Fruit fly (Drosophila melanogaster) whole organism, embryonic: Measurements from ENCODE around the gene pyd.

Source experiments
- Ada2b ChIP-seq: fragments of 200-800 bp; sonication (Bioruptor generic); IDR thresholded peaks from 2 replicates; pipeline ENCODE4 v1.3.6; 2022; ENCODE audit warnings: missing biosample characterization, missing genetic modification characterization
- Awh ChIP-seq: fragments of 200-800 bp; sonication (Bioruptor generic); IDR thresholded peaks from 2 replicates; pipeline ENCODE4, ENCODE4 v1.3.6; 2022; ENCODE audit warnings: missing biosample characterization, missing genetic modification characterization
- CG11504 ChIP-seq: fragments of 200-800 bp; sonication (Bioruptor generic); optimal IDR thresholded peaks from 3 replicates; lab custom pipeline; 2019; ENCODE audit warnings: missing biosample characterization, mild to moderate bottlenecking, missing genetic modification characterization, moderate library complexity
- CG12744 ChIP-seq: fragments of 200-800 bp; sonication (Bioruptor generic); optimal IDR thresholded peaks from 2 replicates; lab custom pipeline; 2016; ENCODE audit warnings: missing biosample characterization, missing genetic modification characterization
- CG12942 ChIP-seq: fragments of 200-800 bp; sonication (Bioruptor generic); optimal IDR thresholded peaks from 3 replicates; lab custom pipeline; 2016; ENCODE audit warnings: missing biosample characterization, missing genetic modification characterization
- CG13287 ChIP-seq: fragments of 200-800 bp; sonication (Bioruptor generic); IDR thresholded peaks from 2 replicates; pipeline ENCODE4 v1.3.6; 2022; ENCODE audit warnings: missing biosample characterization, missing genetic modification characterization; ENCODE audit not compliant: partially characterized antibody
- CG17802 ChIP-seq: fragments of 200-800 bp; sonication (Bioruptor generic); optimal IDR thresholded peaks from 2 replicates; lab custom pipeline; 2018; ENCODE audit warnings: missing biosample characterization, mild to moderate bottlenecking, missing genetic modification characterization, moderate library complexity
- CG18476 ChIP-seq: fragments of 200-800 bp; sonication (Bioruptor generic); optimal IDR thresholded peaks from 2 replicates; lab custom pipeline; 2016; ENCODE audit warnings: missing biosample characterization, mild to moderate bottlenecking, missing genetic modification characterization
- CG2116 ChIP-seq: fragments of 200-800 bp; sonication (Bioruptor generic); optimal IDR thresholded peaks from 3 replicates; lab custom pipeline; 2018; ENCODE audit warnings: missing biosample characterization, mild to moderate bottlenecking, missing genetic modification characterization
- CG2678 ChIP-seq: fragments of 200-800 bp; sonication (Bioruptor generic); optimal IDR thresholded peaks from 3 replicates; lab custom pipeline; 2019; ENCODE audit warnings: missing biosample characterization, mild to moderate bottlenecking, missing genetic modification characterization, moderate library complexity
- CG30431 ChIP-seq: fragments of 200-800 bp; sonication (Bioruptor generic); optimal IDR thresholded peaks from 2 replicates; lab custom pipeline; 2017; ENCODE audit warnings: missing biosample characterization, missing genetic modification characterization
- CG31365 ChIP-seq: fragments of 200-800 bp; sonication (Bioruptor generic); optimal IDR thresholded peaks from 2 replicates; lab custom pipeline; 2018; ENCODE audit warnings: missing biosample characterization, mild to moderate bottlenecking, missing genetic modification characterization
- CG3995 ChIP-seq: fragments of 200-800 bp; sonication (Bioruptor generic); optimal IDR thresholded peaks from 3 replicates; lab custom pipeline; 2016; ENCODE audit warnings: missing biosample characterization, missing genetic modification characterization
- CG4360 ChIP-seq: fragments of 200-800 bp; sonication (Bioruptor generic); IDR thresholded peaks from 2 replicates; pipeline ENCODE4 v1.3.6; 2022; ENCODE audit warnings: missing biosample characterization, missing genetic modification characterization
- CG4404 ChIP-seq: fragments of 200-800 bp; sonication (Bioruptor generic); IDR thresholded peaks from 2 replicates; pipeline ENCODE4 v1.3.6; 2022; ENCODE audit warnings: missing biosample characterization, missing genetic modification characterization
- CG4707 ChIP-seq: fragments of 200-800 bp; sonication (Bioruptor generic); optimal IDR thresholded peaks from 2 replicates; lab custom pipeline; 2018; ENCODE audit warnings: missing biosample characterization, mild to moderate bottlenecking, missing genetic modification characterization, moderate library complexity
- CG5245 ChIP-seq: fragments of 200-800 bp; sonication (Bioruptor generic); optimal IDR thresholded peaks from 3 replicates; lab custom pipeline; 2016; ENCODE audit warnings: missing biosample characterization, missing genetic modification characterization
- CG6272 ChIP-seq: fragments of 200-800 bp; sonication (Bioruptor generic); IDR thresholded peaks from 2 replicates; pipeline ENCODE4 v1.3.6; 2022; ENCODE audit warnings: missing biosample characterization, missing genetic modification characterization
- CG7987 ChIP-seq: fragments of 200-800 bp; sonication (Bioruptor generic); optimal IDR thresholded peaks from 2 replicates; lab custom pipeline; 2018; ENCODE audit warnings: missing biosample characterization, mild to moderate bottlenecking, missing genetic modification characterization, moderate library complexity
- CG8765 ChIP-seq: fragments of 200-800 bp; sonication (Bioruptor generic); IDR thresholded peaks from 2 replicates; pipeline ENCODE4 v1.3.6; 2022; ENCODE audit warnings: missing biosample characterization, missing genetic modification characterization
- CG9437 ChIP-seq: fragments of 200-800 bp; sonication (Bioruptor generic); optimal IDR thresholded peaks from 2 replicates; lab custom pipeline; 2018; ENCODE audit warnings: missing biosample characterization, mild to moderate bottlenecking, missing genetic modification characterization
- CG9876 ChIP-seq: fragments of 200-800 bp; sonication (Bioruptor generic); optimal IDR thresholded peaks from 2 replicates; lab custom pipeline; 2016; ENCODE audit warnings: missing biosample characterization, missing genetic modification characterization
- Eip74EF ChIP-seq, 2 experiments: fragments of 200-800 bp in 1 of 2; fragments of >200 bp in 1 of 2; sonication (Bioruptor generic) in 1 of 2; optimal IDR thresholded peaks; 2 replicates each; lab custom pipeline; 2017 to 2019; ENCODE audit warnings: missing biosample characterization in 2 of 2, missing genetic modification characterization in 2 of 2, mild to moderate bottlenecking in 1 of 2, moderate library complexity in 1 of 2
- Ets65A ChIP-seq: fragments of 200-800 bp; sonication (Bioruptor generic); peaks from one replicate; lab custom pipeline; 2016; ENCODE audit warnings: missing biosample characterization, missing genetic modification characterization
- Fer3 ChIP-seq: fragments of 200-800 bp; sonication (Bioruptor generic); optimal IDR thresholded peaks from 2 replicates; lab custom pipeline; 2018; ENCODE audit warnings: missing biosample characterization, mild to moderate bottlenecking, missing genetic modification characterization, moderate library complexity
- Gug ChIP-seq: fragments of 200-800 bp; sonication (Bioruptor generic); IDR thresholded peaks from 4 replicates; pipeline ENCODE4 v1.3.6; 2022; ENCODE audit warnings: missing biosample characterization, missing genetic modification characterization
- Hr51 ChIP-seq, 2 experiments: fragments of 200-800 bp; sonication (Bioruptor generic); optimal IDR thresholded peaks; 2 replicates in 1 of 2; 3 replicates in 1 of 2; lab custom pipeline; 2016 to 2018; ENCODE audit warnings: missing biosample characterization in 2 of 2, missing genetic modification characterization in 2 of 2, mild to moderate bottlenecking in 1 of 2, moderate library complexity in 1 of 2
- NK7.1 ChIP-seq: fragments of 200-800 bp; sonication (Bioruptor generic); optimal IDR thresholded peaks from 3 replicates; lab custom pipeline; 2016; ENCODE audit warnings: missing biosample characterization, missing genetic modification characterization
- Nf-YB ChIP-seq: fragments of 200-800 bp; sonication (Bioruptor generic); optimal IDR thresholded peaks from 3 replicates; lab custom pipeline; 2019; ENCODE audit warnings: missing biosample characterization, mild to moderate bottlenecking, missing genetic modification characterization, moderate library complexity
- Rx ChIP-seq: fragments of 200-800 bp; sonication (Bioruptor generic); IDR thresholded peaks from 2 replicates; pipeline ENCODE4 v1.3.6; 2022; ENCODE audit warnings: missing biosample characterization, missing genetic modification characterization
- Trl ChIP-seq, 3 experiments: fragments of >200 bp in 2 of 3; fragments of 200-800 bp in 1 of 3; sonication (Bioruptor generic) in 1 of 3; optimal IDR thresholded peaks; 2 replicates in 1 of 3; 3 replicates in 2 of 3; lab custom pipeline; 2016 to 2017; ENCODE audit warnings: missing biosample characterization in 1 of 3, missing genetic modification characterization in 1 of 3
- aop ChIP-seq: fragments of 200-800 bp; sonication (Bioruptor generic); IDR thresholded peaks from 2 replicates; pipeline ENCODE4 v1.3.6; 2022; ENCODE audit warnings: missing biosample characterization, missing genetic modification characterization
- crol ChIP-seq: fragments of 200-800 bp; sonication (Bioruptor generic); IDR thresholded peaks from 2 replicates; pipeline ENCODE4 v1.3.6; 2022; ENCODE audit warnings: missing biosample characterization, missing genetic modification characterization
- crp ChIP-seq, 2 experiments: fragments of 200-800 bp; sonication (Bioruptor generic); optimal IDR thresholded peaks; 2 replicates in 1 of 2; 3 replicates in 1 of 2; lab custom pipeline; 2017; ENCODE audit warnings: missing biosample characterization in 2 of 2, missing genetic modification characterization in 2 of 2, mild to moderate bottlenecking in 1 of 2, moderate library complexity in 1 of 2
- dpn ChIP-seq, 2 experiments: fragments of 200-800 bp; sonication (Bioruptor generic); optimal IDR thresholded peaks; 3 replicates each; lab custom pipeline; 2016; ENCODE audit warnings: missing biosample characterization in 2 of 2, missing genetic modification characterization in 2 of 2
- dysf ChIP-seq: fragments of 200-800 bp; sonication (Bioruptor generic); IDR thresholded peaks from 3 replicates; pipeline ENCODE4 v1.3.6; 2022; ENCODE audit warnings: missing biosample characterization, missing genetic modification characterization
- exex ChIP-seq: fragments of 200-800 bp; sonication (Bioruptor generic); optimal IDR thresholded peaks from 4 replicates; lab custom pipeline; 2018; ENCODE audit warnings: missing biosample characterization, mild to moderate bottlenecking, missing genetic modification characterization, moderate library complexity
- gsb ChIP-seq: fragments of 200-800 bp; sonication (Bioruptor generic); IDR thresholded peaks from 2 replicates; pipeline ENCODE4 v1.3.6; 2022; ENCODE audit warnings: missing biosample characterization, missing genetic modification characterization
- otp ChIP-seq: fragments of 200-800 bp; sonication (Bioruptor generic); IDR thresholded peaks from 3 replicates; pipeline ENCODE4, ENCODE4 v1.3.6; 2022; ENCODE audit warnings: missing biosample characterization, missing genetic modification characterization
- pum ChIP-seq: fragments of 200-800 bp; sonication (Bioruptor generic); optimal IDR thresholded peaks from 2 replicates; lab custom pipeline; 2016; ENCODE audit warnings: missing biosample characterization, missing genetic modification characterization
- ranshi ChIP-seq: fragments of 200-800 bp; sonication (Bioruptor generic); IDR thresholded peaks from 2 replicates; pipeline ENCODE4 v1.3.6; 2022; ENCODE audit warnings: missing biosample characterization, missing genetic modification characterization
- sc ChIP-seq, 3 experiments: fragments of >200 bp in 2 of 3; fragments of 200-800 bp in 1 of 3; sonication (Bioruptor generic) in 1 of 3; optimal IDR thresholded peaks; 2 replicates in 2 of 3; 3 replicates in 1 of 3; lab custom pipeline; 2017; ENCODE audit warnings: mild to moderate bottlenecking in 1 of 3, missing biosample characterization in 1 of 3, missing genetic modification characterization in 1 of 3, missing genetic modification reagents in 1 of 3
- ssp ChIP-seq: fragments of 200-800 bp; sonication (Bioruptor generic); IDR thresholded peaks from 2 replicates; pipeline ENCODE4 v1.3.6; 2022; ENCODE audit warnings: missing biosample characterization, missing genetic modification characterization
- trem ChIP-seq: fragments of 200-800 bp; optimal IDR thresholded peaks from 3 replicates; lab custom pipeline; 2019; ENCODE audit warnings: missing biosample characterization, mild to moderate bottlenecking, missing genetic modification characterization, moderate library complexity
- twi ChIP-seq: fragments of 200-800 bp; optimal IDR thresholded peaks from 2 replicates; lab custom pipeline; 2019; ENCODE audit warnings: missing biosample characterization, mild to moderate bottlenecking, missing genetic modification characterization, moderate library complexity
- vfl ChIP-seq: fragments of 200-800 bp; sonication (Bioruptor generic); optimal IDR thresholded peaks from 2 replicates; lab custom pipeline; 2016; ENCODE audit warnings: missing biosample characterization, missing genetic modification characterization
- wdn ChIP-seq: fragments of 200-800 bp; sonication (Bioruptor generic); IDR thresholded peaks from 2 replicates; pipeline ENCODE4 v1.3.6; 2022; ENCODE audit warnings: missing biosample characterization, missing genetic modification characterization

pyd gene

DNA sequence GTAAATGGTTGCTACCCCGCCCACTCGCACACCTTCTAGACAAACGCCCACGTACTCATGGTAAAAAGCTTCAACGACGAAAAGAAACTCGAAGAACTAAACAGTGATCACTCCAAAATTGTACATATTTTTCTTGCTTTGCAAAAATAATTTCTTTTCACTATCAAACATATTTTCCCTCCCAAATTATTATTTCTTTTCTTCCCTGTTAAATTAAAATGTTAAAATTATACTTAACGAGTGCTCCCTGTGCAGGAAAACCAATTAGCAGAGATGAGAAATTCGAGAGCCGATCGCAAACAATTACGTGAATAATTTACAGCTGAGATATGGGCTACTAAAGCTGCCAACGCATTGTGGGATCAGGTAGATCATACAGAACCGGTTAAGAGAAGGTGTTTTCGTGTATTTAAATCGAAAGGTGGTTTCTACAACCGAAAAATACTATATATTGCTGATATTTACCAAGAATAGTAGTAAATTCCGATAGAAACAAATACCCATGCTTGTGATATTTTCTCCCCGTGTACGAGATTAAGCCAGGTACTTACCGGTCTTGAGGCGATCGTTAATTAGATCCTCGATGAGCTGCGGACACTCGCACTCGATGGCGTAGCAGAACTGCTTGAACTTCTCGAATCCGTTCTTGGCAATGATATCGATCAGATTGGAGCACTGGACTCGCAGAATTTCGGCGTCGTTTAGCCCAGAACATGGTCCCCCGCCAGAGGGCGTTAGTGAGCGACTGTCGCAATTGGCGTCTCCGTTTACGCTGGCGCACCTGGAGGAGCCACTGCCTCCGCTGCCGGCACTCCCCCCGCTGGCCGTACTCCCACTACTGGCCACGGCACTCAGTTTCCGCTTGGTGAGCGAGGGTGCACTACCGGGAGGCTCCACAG is 1.3 kb downstream of the pyd start (continued):
- TF ChIP-seq wdn (GFP tag; lab: Robert Waterston, UW) (peak; percentile 50; the same call in 1 of the 2 replicates), CG12942 (no peak), Hr51 (GFP tag; optimal IDR thresholded peaks at IDR 0.05; lab: Kevin White, UChicago) (peak in 1 of 2 experiments; percentile 8), CG31365 (no peak), CG4360 (GFP tag; lab: Robert Waterston, UW) (0 out of 2 replicates have a peak, but pooled peaks have one; percentile 35), vfl (GFP tag; lab: Kevin White, UChicago) (no peak), gsb (GFP tag; lab: Robert Waterston, UW) (no peak), dysf (GFP tag; lab: Robert Waterston, UW) (peak; percentile 55; the same call in 2 of the 3 replicates), CG12744 (no peak), CG17802 (tag; lab: Kevin White, UChicago) (no peak), otp (GFP tag; lab: Robert Waterston, UW) (0 out of 3 replicates have a peak, but pooled peaks have one; percentile 44), Awh (GFP tag; lab: Robert Waterston, UW) (no peak), pum (GFP tag; lab: Kevin White, UChicago) (no peak), Trl (optimal IDR thresholded peaks at IDR 0.05; lab: Kevin White, UChicago) (no peak), Trl (GFP tag; optimal IDR thresholded peaks at IDR 0.05; lab: Kevin White, UChicago) (no peak), CG2116 (GFP tag; lab: Kevin White, UChicago) (no peak), dpn (GFP tag; optimal IDR thresholded peaks at IDR 0.05; lab: Kevin White, UChicago) (peak in 1 of 2 experiments; percentile 43), Ada2b (GFP tag; lab: Robert Waterston, UW) (peak; percentile 45; the same call in 1 of the 2 replicates), CG4404 (GFP tag; lab: Robert Waterston, UW) (peak; percentile 13; the same call in 1 of the 2 replicates), CG9437 (GFP tag; lab: Kevin White, UChicago) (no peak), Eip74EF (GFP tag; optimal IDR thresholded peaks at IDR 0.05; lab: Kevin White, UChicago) (no peak), Gug (GFP tag; lab: Robert Waterston, UW) (peak; percentile 10; the same call in 1 of the 4 replicates), Fer3 (peak; percentile 36), exex (tag; lab: Kevin White, UChicago) (no peak), CG8765 (GFP tag; lab: Robert Waterston, UW) (no peak), CG11504 (tag; lab: Kevin White, UChicago) (peak; percentile 13), aop (GFP tag; lab: Robert Waterston, UW) (no peak), CG3995 (GFP tag; lab: Kevin White, UChicago) (no peak), CG5245 (GFP tag; lab: Kevin White, UChicago) (no peak), ranshi (GFP tag; lab: Robert Waterston, UW) (peak; percentile 56; the same call in 1 of the 2 replicates), CG7987 (GFP tag; lab: Kevin White, UChicago) (no peak), CG30431 (no peak), Ets65A (no peak), CG13287 (GFP tag; lab: Robert Waterston, UW) (no peak), trem (tag; lab: Kevin White, UChicago) (no peak), Rx (GFP tag; lab: Robert Waterston, UW) (0 out of 2 replicates have a peak, but pooled peaks have one; percentile 1), twi (no peak), crol (GFP tag; lab: Robert Waterston, UW) (0 out of 2 replicates have a peak, but pooled peaks have one; percentile 35), Nf-YB (GFP tag; lab: Kevin White, UChicago) (no peak), NK7.1 (GFP tag; lab: Kevin White, UChicago) (no peak), CG9876 (GFP tag; lab: Kevin White, UChicago) (no peak), ssp (no peak), crp (GFP tag; optimal IDR thresholded peaks at IDR 0.05; lab: Kevin White, UChicago) (no peak), CG6272 (GFP tag; lab: Robert Waterston, UW) (no peak), sc (optimal IDR thresholded peaks at IDR 0.05; lab: Kevin White, UChicago) (no peak), sc (GFP tag; optimal IDR thresholded peaks at IDR 0.05; lab: Kevin White, UChicago) (no peak), CG2678 (tag; lab: Kevin White, UChicago) (peak; percentile 58), CG18476 (GFP tag; lab: Kevin White, UChicago) (peak; percentile 6), CG4707 (no peak)
